Fruit fly (Drosophila melanogaster): ENCODE data around the gene nsl1.

Gene nsl1

DNA sequence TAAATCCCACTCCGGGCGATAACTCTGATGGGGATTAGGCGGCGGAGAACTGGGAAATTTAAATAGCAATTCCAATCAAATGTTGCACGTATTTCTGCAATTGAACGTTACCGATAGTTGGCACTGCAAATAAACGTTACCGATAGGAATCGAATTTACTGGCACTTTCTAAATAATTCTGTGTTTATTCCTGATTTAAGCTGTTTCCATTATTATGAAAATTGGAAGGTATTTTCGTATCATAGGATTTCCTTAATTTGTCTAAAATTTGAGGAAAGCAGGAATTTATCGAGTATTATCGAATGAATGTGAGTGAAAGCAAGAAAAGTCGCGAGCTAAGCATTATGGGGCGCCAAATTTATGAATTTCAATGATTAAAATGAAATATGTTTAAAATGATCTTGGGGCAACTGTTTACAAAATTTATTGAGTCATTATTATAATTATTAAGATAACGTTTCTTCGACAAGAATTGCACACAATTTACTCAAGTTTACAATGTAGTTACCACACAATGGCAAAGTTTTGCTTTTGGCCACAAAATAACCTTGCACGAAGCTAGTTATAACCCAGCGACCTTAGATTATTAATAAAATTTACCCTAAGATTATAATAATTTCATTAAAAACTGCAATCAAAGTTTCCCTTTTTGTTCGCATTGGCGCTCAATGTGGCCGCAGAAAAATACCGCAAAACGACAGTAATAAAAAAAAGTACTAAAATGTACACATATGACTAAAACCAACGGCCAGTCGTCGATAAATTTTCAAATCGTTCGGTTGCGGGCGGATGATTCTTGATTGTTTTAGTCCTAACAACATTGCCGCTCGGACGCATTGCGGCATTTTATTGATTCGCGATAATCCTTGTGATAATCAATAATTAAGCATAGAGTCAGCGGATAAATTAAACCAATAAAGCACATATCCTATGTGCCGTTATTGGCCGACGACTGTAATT lies 10.2 kb downstream of the nsl1 start, which contains the start of gene alpha-Man-IIb (continued):
- TF ChIP-seq otp (GFP tag; IDR thresholded peaks at IDR 0.05) (peak; percentile 51; the same call in 1 of the 3 replicates), CG17328 (GFP tag; IDR thresholded peaks at IDR 0.05) (no peak), cad (GFP tag; optimal IDR thresholded peaks at IDR 0.05) (no peak), Mrtf (GFP tag; IDR thresholded peaks at IDR 0.05) (peak; percentile 39; the same call in 1 of the 3 replicates), Hr39 (optimal IDR thresholded peaks at IDR 0.05) (no peak), Dip3 (GFP tag; optimal IDR thresholded peaks at IDR 0.05) (no peak), her (GFP tag; optimal IDR thresholded peaks at IDR 0.05) (no peak), NC2β (GFP tag; optimal IDR thresholded peaks at IDR 0.05) (no peak), CG1529 (GFP tag; optimal IDR thresholded peaks at IDR 0.05) (no peak), Awh (GFP tag; IDR thresholded peaks at IDR 0.05) (no peak), Xrp1 (GFP tag; IDR thresholded peaks at IDR 0.05) (peak; percentile 19; the same call in 1 of the 2 replicates), CG2875 (GFP tag; optimal IDR thresholded peaks at IDR 0.05) (no peak), Gug (GFP tag; IDR thresholded peaks at IDR 0.05) (no peak), CG33213 (GFP tag; optimal IDR thresholded peaks at IDR 0.05) (peak; percentile 42), disco-r (GFP tag; optimal IDR thresholded peaks at IDR 0.05) (no peak), Hr51 (GFP tag; optimal IDR thresholded peaks at IDR 0.05) (peak in 1 of 2 experiments; percentile 52), Chrac-16 (GFP tag; optimal IDR thresholded peaks at IDR 0.05) (no peak), twi (tag; optimal IDR thresholded peaks at IDR 0.05) (peak; percentile 23), tin (GFP tag; optimal IDR thresholded peaks at IDR 0.05) (peak; percentile 15), br (optimal IDR thresholded peaks at IDR 0.05) (no peak), CG17186 (GFP tag; optimal IDR thresholded peaks at IDR 0.05) (peak; percentile 6), CG7987 (GFP tag; optimal IDR thresholded peaks at IDR 0.05) (peak; percentile 34), NC2α (GFP tag; optimal IDR thresholded peaks at IDR 0.05) (no peak), CG8944 (GFP tag; optimal IDR thresholded peaks at IDR 0.05) (no peak), CG10431 (GFP tag; optimal IDR thresholded peaks at IDR 0.05) (no peak), Atf6 (GFP tag; IDR thresholded peaks at IDR 0.05) (0 out of 2 replicates have a peak, but pooled peaks have one; percentile 24), CG12104 (GFP tag; optimal IDR thresholded peaks at IDR 0.05) (no peak), klu (GFP tag; IDR thresholded peaks at IDR 0.05) (no peak), Dad (GFP tag; optimal IDR thresholded peaks at IDR 0.05) (no peak), row (GFP tag; IDR thresholded peaks at IDR 0.05) (peak; percentile 15; the same call in 1 of the 3 replicates), Six4 (GFP tag; optimal IDR thresholded peaks at IDR 0.05) (no peak), fu2 (GFP tag; optimal IDR thresholded peaks at IDR 0.05) (no peak), Usf (GFP tag; optimal IDR thresholded peaks at IDR 0.05) (no peak), zf30C (GFP tag; optimal IDR thresholded peaks at IDR 0.05) (no peak), CG10543 (GFP tag; optimal IDR thresholded peaks at IDR 0.05) (no peak), Xbp1 (GFP tag; optimal IDR thresholded peaks at IDR 0.05) (peak; percentile 35), ttk (GFP tag; IDR thresholded peaks at IDR 0.05) (no peak), CG33557 (GFP tag; optimal IDR thresholded peaks at IDR 0.05) (peak; percentile 12), run (tag; optimal IDR thresholded peaks at IDR 0.05) (no peak), nmo (GFP tag; optimal IDR thresholded peaks at IDR 0.05) (peak; percentile 45), CG9215 (GFP tag; IDR thresholded peaks at IDR 0.05) (no peak), CoRest (tag; optimal IDR thresholded peaks at IDR 0.05) (peak; percentile 34), fd3F (GFP tag; optimal IDR thresholded peaks at IDR 0.05) (no peak), CG2889 (GFP tag; IDR thresholded peaks at IDR 0.05) (no peak), phol (tag; optimal IDR thresholded peaks at IDR 0.05) (peak; percentile 44), CG12155 (GFP tag; optimal IDR thresholded peaks at IDR 0.05) (no peak), CG6175 (GFP tag; IDR thresholded peaks at IDR 0.05) (no peak), slp2 (GFP tag; optimal IDR thresholded peaks at IDR 0.05) (no peak), btn (GFP tag; optimal IDR thresholded peaks at IDR 0.05) (no peak), bigmax (GFP tag; optimal IDR thresholded peaks at IDR 0.05) (peak; percentile 28)
